Worm (Caenorhabditis elegans) whole organism, L1 larva: ENCODE measurements around the gene C17C3.1.

ENCODE experiments used
- C16A3.4 ChIP-seq: fragments of 150-350 bp; optimal IDR thresholded peaks from 2 replicates; lab custom pipeline; 2014; ENCODE audit warnings: missing biosample characterization, missing genetic modification characterization
- C34B4.2 ChIP-seq: sonication (generic microtip); optimal IDR thresholded peaks from 2 replicates; lab custom pipeline; 2017; ENCODE audit warnings: mild to moderate bottlenecking, missing genetic modification characterization, missing compliant biosample characterization
- aha-1 ChIP-seq: fragments of 150-350 bp; optimal IDR thresholded peaks from 2 replicates; lab custom pipeline; 2014; ENCODE audit warnings: missing biosample characterization, missing genetic modification characterization
- alr-1 ChIP-seq: fragments of 200-800 bp; sonication (Bioruptor generic); optimal IDR thresholded peaks from 2 replicates; lab custom pipeline; 2018; ENCODE audit warnings: borderline replicate concordance, mild to moderate bottlenecking, missing genetic modification characterization, missing compliant biosample characterization
- aly-2 ChIP-seq: fragments of 150-350 bp; optimal IDR thresholded peaks from 2 replicates; lab custom pipeline; 2014; ENCODE audit warnings: missing biosample characterization, missing genetic modification characterization
- ama-1 ChIP-seq: fragments of 150-350 bp; optimal IDR thresholded peaks from 2 replicates; lab custom pipeline; 2014
- ceh-82 ChIP-seq, 3 experiments: fragments of 150-350 bp in 1 of 3; sonication (generic microtip) in 2 of 3; optimal IDR thresholded peaks; 2 replicates each; lab custom pipeline; 2014 to 2017; ENCODE audit warnings: missing biosample characterization in 3 of 3, missing genetic modification characterization in 3 of 3
- ceh-88 ChIP-seq: fragments of 200-800 bp; sonication (Bioruptor generic); IDR thresholded peaks from 2 replicates; pipeline ENCODE4 v1.3.6; 2022; ENCODE audit warnings: missing genetic modification characterization, missing compliant biosample characterization
- ces-1 ChIP-seq: fragments of 150-350 bp; optimal IDR thresholded peaks from 2 replicates; lab custom pipeline; 2014; ENCODE audit warnings: missing biosample characterization, missing genetic modification reagents, missing genetic modification characterization
- efl-1 ChIP-seq, 4 experiments: fragments of 150-350 bp; optimal IDR thresholded peaks in 3 of 4; peaks in 1 of 4; 1 replicate in 1 of 4; 2 replicates in 3 of 4; lab custom pipeline; 2014; ENCODE audit warnings: missing biosample characterization in 2 of 4, missing genetic modification characterization in 2 of 4, missing genetic modification reagents in 2 of 4
- egl-13 ChIP-seq: sonication (generic microtip); optimal IDR thresholded peaks from 2 replicates; lab custom pipeline; 2016; ENCODE audit warnings: missing genotype, missing genetic modification reagents, missing genetic modification characterization, missing compliant biosample characterization
- elt-3 ChIP-seq, 6 experiments: fragments of 150-350 bp in 1 of 6; sonication (generic microtip); optimal IDR thresholded peaks; 2 replicates each; lab custom pipeline; 2017 to 2018; ENCODE audit warnings: missing biosample characterization in 6 of 6, missing genetic modification characterization in 6 of 6, inconsistent platforms in 1 of 6
- fkh-8 ChIP-seq: sonication (generic microtip); optimal IDR thresholded peaks from 2 replicates; lab custom pipeline; 2016; ENCODE audit warnings: mild to moderate bottlenecking, missing genetic modification characterization, missing compliant biosample characterization
- grh-1 ChIP-seq: fragments of 200-800 bp; sonication (Bioruptor generic); IDR thresholded peaks from 2 replicates; pipeline ENCODE4 v1.3.6; 2022; ENCODE audit warnings: missing genetic modification reagents, missing genetic modification characterization, missing compliant biosample characterization
- isw-1 ChIP-seq: fragments of 200-800 bp; sonication (Bioruptor generic); IDR thresholded peaks from 2 replicates; pipeline ENCODE4 v1.3.6; 2022; ENCODE audit warnings: missing genetic modification characterization, missing compliant biosample characterization
- jun-1 ChIP-seq: fragments of 150-350 bp; optimal IDR thresholded peaks from 2 replicates; lab custom pipeline; 2014; ENCODE audit warnings: missing biosample characterization, missing genetic modification reagents, missing genetic modification characterization
- lin-14 ChIP-seq: fragments of 200-800 bp; sonication (Bioruptor generic); optimal IDR thresholded peaks from 2 replicates; lab custom pipeline; 2018; ENCODE audit warnings: mild to moderate bottlenecking, missing genetic modification characterization, moderate library complexity, missing compliant biosample characterization
- lin-35 ChIP-seq, 2 experiments: fragments of 150-350 bp; optimal IDR thresholded peaks; 2 replicates each; lab custom pipeline; 2014; ENCODE audit warnings: missing biosample characterization in 2 of 2, missing genetic modification characterization in 2 of 2, missing genetic modification reagents in 2 of 2
- lir-3 ChIP-seq: sonication (generic microtip); optimal IDR thresholded peaks from 2 replicates; lab custom pipeline; 2016; ENCODE audit warnings: mild to moderate bottlenecking, missing genetic modification characterization, moderate library complexity, missing compliant biosample characterization; ENCODE audit not compliant: poor library complexity
- mef-2 ChIP-seq: fragments of 150-350 bp; optimal IDR thresholded peaks from 2 replicates; lab custom pipeline; 2014; ENCODE audit warnings: missing biosample characterization, missing genetic modification characterization
- nhr-11 ChIP-seq: fragments of 150-350 bp; optimal IDR thresholded peaks from 2 replicates; lab custom pipeline; 2014; ENCODE audit warnings: missing biosample characterization, missing genetic modification characterization
- nhr-12 ChIP-seq: sonication (generic microtip); optimal IDR thresholded peaks from 2 replicates; lab custom pipeline; 2017; ENCODE audit warnings: missing biosample characterization, missing genetic modification characterization
- nhr-19 ChIP-seq: fragments of 200-800 bp; sonication (Bioruptor generic); conservative IDR thresholded peaks from 2 replicates; pipeline ENCODE4 v1.3.6; 2022; ENCODE audit warnings: missing genetic modification characterization, missing compliant biosample characterization
- nhr-20 ChIP-seq: sonication (generic microtip); optimal IDR thresholded peaks from 2 replicates; lab custom pipeline; 2016; ENCODE audit warnings: mild to moderate bottlenecking, missing genetic modification characterization, missing compliant biosample characterization
- nhr-28 ChIP-seq: fragments of 150-350 bp; optimal IDR thresholded peaks from 2 replicates; lab custom pipeline; 2014; ENCODE audit warnings: missing biosample characterization, missing genetic modification characterization
- nhr-71 ChIP-seq: sonication (generic microtip); optimal IDR thresholded peaks from 2 replicates; lab custom pipeline; 2016; ENCODE audit warnings: mild to moderate bottlenecking, missing genetic modification characterization, moderate library complexity, missing compliant biosample characterization
- nhr-76 ChIP-seq: sonication (generic microtip); optimal IDR thresholded peaks from 2 replicates; lab custom pipeline; 2017; ENCODE audit warnings: missing biosample characterization, missing genetic modification characterization
- nhr-77 ChIP-seq: fragments of 150-350 bp; optimal IDR thresholded peaks from 2 replicates; lab custom pipeline; 2014; ENCODE audit warnings: missing biosample characterization, missing genetic modification characterization
- nhr-84 ChIP-seq: sonication (generic microtip); optimal IDR thresholded peaks from 2 replicates; lab custom pipeline; 2017; ENCODE audit warnings: missing biosample characterization, missing genetic modification characterization
- nhr-85 ChIP-seq: sonication (generic microtip); peaks from one replicate; lab custom pipeline; 2016; ENCODE audit warnings: missing genetic modification characterization, inconsistent platforms, missing compliant biosample characterization
- nhr-90 ChIP-seq: sonication (generic microtip); optimal IDR thresholded peaks from 2 replicates; lab custom pipeline; 2016; ENCODE audit warnings: mild to moderate bottlenecking, missing genetic modification characterization, missing compliant biosample characterization; ENCODE audit not compliant: poor library complexity
- pag-3 ChIP-seq: sonication (generic microtip); optimal IDR thresholded peaks from 2 replicates; lab custom pipeline; 2017; ENCODE audit warnings: missing genetic modification characterization, mild to moderate bottlenecking, missing compliant biosample characterization, antibody characterized with exemption, borderline replicate concordance; ENCODE audit not compliant: insufficient read depth
- pqm-1 ChIP-seq: sonication (generic microtip); optimal IDR thresholded peaks from 3 replicates; lab custom pipeline; 2017; ENCODE audit warnings: missing biosample characterization, missing genetic modification characterization
- rnt-1 ChIP-seq: sonication (generic microtip); optimal IDR thresholded peaks from 2 replicates; lab custom pipeline; 2016; ENCODE audit warnings: mild to moderate bottlenecking, missing genetic modification characterization, moderate library complexity, missing compliant biosample characterization
- snu-23 ChIP-seq: sonication (generic microtip); optimal IDR thresholded peaks from 2 replicates; lab custom pipeline; 2016; ENCODE audit warnings: missing genetic modification characterization, missing compliant biosample characterization
- sox-4 ChIP-seq: sonication (generic microtip); optimal IDR thresholded peaks from 2 replicates; lab custom pipeline; 2016; ENCODE audit warnings: missing genetic modification characterization, missing compliant biosample characterization
- sptf-1 ChIP-seq: fragments of 150-350 bp; optimal IDR thresholded peaks from 2 replicates; lab custom pipeline; 2014; ENCODE audit warnings: missing biosample characterization, missing genetic modification characterization
- sup-37 ChIP-seq: fragments of 200-800 bp; sonication (Bioruptor generic); optimal IDR thresholded peaks from 2 replicates; lab custom pipeline; 2018; ENCODE audit warnings: mild to moderate bottlenecking, missing genetic modification characterization, missing compliant biosample characterization
- tbx-2 ChIP-seq: sonication (generic microtip); optimal IDR thresholded peaks from 2 replicates; lab custom pipeline; 2016; ENCODE audit warnings: missing genetic modification characterization, missing compliant biosample characterization
- tlp-1 ChIP-seq: fragments of 150-350 bp; optimal IDR thresholded peaks from 2 replicates; lab custom pipeline; 2014; ENCODE audit warnings: missing biosample characterization, missing genetic modification characterization
- unc-62 ChIP-seq: fragments of 150-350 bp; optimal IDR thresholded peaks from 2 replicates; lab custom pipeline; 2014; ENCODE audit warnings: missing biosample characterization, missing genetic modification reagents, missing genetic modification characterization
- unc-86 ChIP-seq: sonication (generic microtip); optimal IDR thresholded peaks from 2 replicates; lab custom pipeline; 2016; ENCODE audit warnings: missing genetic modification characterization, missing compliant biosample characterization
- unc-98 ChIP-seq: fragments of 200-800 bp; sonication (Bioruptor generic); IDR thresholded peaks from 2 replicates; pipeline ENCODE4 v1.3.6; 2022; ENCODE audit warnings: missing genetic modification characterization, missing compliant biosample characterization
- vab-15 ChIP-seq: sonication (generic microtip); optimal IDR thresholded peaks from 2 replicates; lab custom pipeline; 2017; ENCODE audit warnings: missing genotype, mild to moderate bottlenecking, missing genetic modification characterization, missing compliant biosample characterization
- zip-4 ChIP-seq: fragments of 200-800 bp; sonication (Bioruptor generic); optimal IDR thresholded peaks from 2 replicates; lab custom pipeline; 2018; ENCODE audit warnings: mild to moderate bottlenecking, missing genetic modification characterization, moderate library complexity, missing compliant biosample characterization
- ztf-4 ChIP-seq: fragments of 150-350 bp; optimal IDR thresholded peaks from 2 replicates; lab custom pipeline; 2014; ENCODE audit warnings: missing biosample characterization, missing genetic modification characterization

The C17C3.1 gene

ce11 chrII:5570272-5570671, at the start of gene C17C3.1, which contains the start of gene C17C3.15:
TSS of gene C17C3.1 (plus strand) at chrII:5570572.
TSS of gene C17C3.15 (plus strand) at chrII:5570654.
- TF ChIP-seq ztf-4 (no peak), unc-98 (no peak), nhr-76 (tag; lab: Kevin White, UChicago) (no peak), alr-1 (tag; lab: Kevin White, UChicago) (no peak), nhr-77 (tag; lab: Kevin White, UChicago) (no peak), grh-1 (GFP tag; lab: Robert Waterston, UW) (no peak), sup-37 (GFP tag; lab: Kevin White, UChicago) (no peak), C16A3.4 (tag; lab: Kevin White, UChicago) (no peak), pag-3 (no peak), zip-4 (GFP tag; lab: Kevin White, UChicago) (no peak), snu-23 (no peak), nhr-28 (no peak), isw-1 (GFP tag; lab: Robert Waterston, UW) (no peak), fkh-8 (tag; lab: Kevin White, UChicago) (no peak), ceh-88 (GFP tag; lab: Robert Waterston, UW) (no peak), sptf-1 (tag; lab: Kevin White, UChicago) (no peak), mef-2 (tag; lab: Kevin White, UChicago) (no peak), efl-1 (optimal IDR thresholded peaks at IDR 0.05; lab: Kevin White, UChicago) (no peak), efl-1 (GFP tag; optimal IDR thresholded peaks at IDR 0.05 in 1 of 2; lab: Kevin White, UChicago) (no peak), nhr-71 (tag; lab: Kevin White, UChicago) (peak; percentile 9), rnt-1 (no peak), ceh-82 (tag; optimal IDR thresholded peaks at IDR 0.05; lab: Kevin White, UChicago) (no peak), unc-86 (tag; lab: Kevin White, UChicago) (no peak), egl-13 (tag; lab: Kevin White, UChicago) (no peak), nhr-11 (tag; lab: Kevin White, UChicago) (no peak), tlp-1 (no peak), lin-14 (GFP tag; lab: Kevin White, UChicago) (peak; percentile 11), nhr-85 (peak; percentile 78)
- TF ChIP-seq, all 84 proteins: peak for 3

- TF ChIP-seq lir-3 (tag; lab: Kevin White, UChicago) (no peak), sox-4 (tag; lab: Kevin White, UChicago) (no peak), unc-62 (no peak), jun-1 (tag; lab: Kevin White, UChicago) (no peak), C16A3.4 (tag; lab: Kevin White, UChicago) (no peak), lin-35 (GFP tag; optimal IDR thresholded peaks at IDR 0.05; lab: Kevin White, UChicago) (no peak), nhr-19 (GFP tag; lab: Robert Waterston, UW) (no peak), nhr-71 (tag; lab: Kevin White, UChicago) (no peak), fkh-8 (tag; lab: Kevin White, UChicago) (no peak), aha-1 (tag; lab: Kevin White, UChicago) (no peak), C34B4.2 (tag; lab: Kevin White, UChicago) (no peak), ceh-88 (GFP tag; lab: Robert Waterston, UW) (no peak), nhr-84 (tag; lab: Kevin White, UChicago) (no peak), ama-1 (lab: Kevin White, UChicago) (no peak), mef-2 (tag; lab: Kevin White, UChicago) (no peak), snu-23 (no peak), nhr-20 (no peak)
Observed at ce11 chrII:5521411-5521810, 49.0 kb upstream of the C17C3.1 start, which contains the start of gene ZK177.12. TSS of gene ZK177.12 (plus strand) at chrII:5521711.

ce11 chrII:5522637-5523036, 47.7 kb upstream of the C17C3.1 start, which contains the start of gene ZK177.11:
TSS of gene ZK177.11 (plus strand) at chrII:5522937.
- TF ChIP-seq grh-1 (GFP tag; lab: Robert Waterston, UW): no peak
- TF ChIP-seq rnt-1: no peak
- no peak for TF ChIP-seq nhr-90 (tag; lab: Kevin White, UChicago)
- no peak for TF ChIP-seq ama-1 (lab: Kevin White, UChicago)
- TF ChIP-seq pqm-1 (tag; lab: Kevin White, UChicago): no peak
- TF ChIP-seq tbx-2 (tag; lab: Kevin White, UChicago): no peak
- no peak for TF ChIP-seq efl-1 (optimal IDR thresholded peaks at IDR 0.05; lab: Kevin White, UChicago)
- TF ChIP-seq efl-1 (GFP tag; optimal IDR thresholded peaks at IDR 0.05 in 1 of 2; lab: Kevin White, UChicago): no peak
- no peak for TF ChIP-seq ces-1
- no peak for TF ChIP-seq aly-2
- TF ChIP-seq nhr-20: no peak
- TF ChIP-seq nhr-12 (tag; lab: Kevin White, UChicago): no peak
- no peak for TF ChIP-seq unc-62
- TF ChIP-seq elt-3 (tag; optimal IDR thresholded peaks at IDR 0.05; lab: Kevin White, UChicago): no peak
- no peak for TF ChIP-seq isw-1 (GFP tag; lab: Robert Waterston, UW)
- no peak for TF ChIP-seq ceh-88 (GFP tag; lab: Robert Waterston, UW)
- no peak for TF ChIP-seq ztf-4
- no peak for TF ChIP-seq unc-86 (tag; lab: Kevin White, UChicago)
- TF ChIP-seq vab-15 (tag; lab: Kevin White, UChicago): no peak
- TF ChIP-seq snu-23: no peak
- TF ChIP-seq nhr-11 (tag; lab: Kevin White, UChicago): no peak
- TF ChIP-seq, all 84 proteins: peak for 0
